Fruit fly (Drosophila melanogaster) whole organism, pupa: Measurements from ENCODE around the gene CG32473.
A peak's percentile ranks its signal among the peaks of the same experiment; 100 is the strongest.

Experiments used
- CG10348 ChIP-seq: fragments of 200-800 bp; sonication (Bioruptor generic); IDR thresholded peaks from 2 replicates; pipeline ENCODE4 v1.3.6; 2022; ENCODE audit warnings: missing biosample characterization, missing genetic modification characterization
- CG12605 ChIP-seq: fragments of 200-800 bp; sonication (Bioruptor generic); IDR thresholded peaks from 2 replicates; pipeline ENCODE4 v1.3.6; 2022; ENCODE audit warnings: missing biosample characterization, missing genetic modification characterization
- CG13204 ChIP-seq: fragments of 200-800 bp; sonication (Bioruptor generic); optimal IDR thresholded peaks from 2 replicates; lab custom pipeline; 2018; ENCODE audit warnings: missing biosample characterization, mild to moderate bottlenecking, missing genetic modification characterization, moderate library complexity
- CG14655 ChIP-seq: fragments of 200-800 bp; sonication (Bioruptor generic); optimal IDR thresholded peaks from 3 replicates; lab custom pipeline; 2017; ENCODE audit warnings: mild to moderate bottlenecking, missing biosample characterization, missing genetic modification reagents, missing genetic modification characterization
- CG15710 ChIP-seq: fragments of 200-800 bp; sonication (Bioruptor generic); optimal IDR thresholded peaks from 2 replicates; lab custom pipeline; 2018; ENCODE audit warnings: missing biosample characterization, mild to moderate bottlenecking, missing genetic modification characterization, moderate library complexity
- CG17806 ChIP-seq: fragments of 200-800 bp; sonication (Bioruptor generic); optimal IDR thresholded peaks from 2 replicates; lab custom pipeline; 2018; ENCODE audit warnings: missing biosample characterization, mild to moderate bottlenecking, missing genetic modification characterization, moderate library complexity
- CG32121 ChIP-seq: fragments of 200-800 bp; sonication (Bioruptor generic); IDR thresholded peaks from 2 replicates; pipeline ENCODE4 v1.3.6; 2022; ENCODE audit warnings: missing biosample characterization, missing genetic modification characterization
- CG34367 ChIP-seq: fragments of 200-800 bp; sonication (Bioruptor generic); optimal IDR thresholded peaks from 2 replicates; lab custom pipeline; 2018; ENCODE audit warnings: missing biosample characterization, mild to moderate bottlenecking, missing genetic modification characterization
- CG4496 ChIP-seq: fragments of 200-800 bp; sonication (Bioruptor generic); IDR thresholded peaks from 3 replicates; pipeline ENCODE4 v1.3.6; 2022; ENCODE audit warnings: missing biosample characterization, missing genetic modification characterization
- CG8159 ChIP-seq: fragments of 200-800 bp; sonication (Bioruptor generic); optimal IDR thresholded peaks from 3 replicates; lab custom pipeline; 2018; ENCODE audit warnings: missing biosample characterization, mild to moderate bottlenecking, missing genetic modification characterization, moderate library complexity
- CG8301 ChIP-seq: fragments of 200-800 bp; sonication (Bioruptor generic); optimal IDR thresholded peaks from 2 replicates; lab custom pipeline; 2018; ENCODE audit warnings: missing biosample characterization, mild to moderate bottlenecking, missing genetic modification characterization
- CG9948 ChIP-seq: fragments of 200-800 bp; sonication (Bioruptor generic); optimal IDR thresholded peaks from 2 replicates; lab custom pipeline; 2018; ENCODE audit warnings: missing biosample characterization, mild to moderate bottlenecking, missing genetic modification characterization, moderate library complexity
- D1 ChIP-seq: fragments of 200-800 bp; sonication (Bioruptor generic); optimal IDR thresholded peaks from 2 replicates; lab custom pipeline; 2018; ENCODE audit warnings: missing biosample characterization, mild to moderate bottlenecking, missing genetic modification characterization, moderate library complexity
- EcR ChIP-seq: fragments of 200-800 bp; sonication (Bioruptor generic); optimal IDR thresholded peaks from 3 replicates; lab custom pipeline; 2019; ENCODE audit warnings: missing biosample characterization, missing genetic modification characterization, mild to moderate bottlenecking, moderate library complexity, missing genetic modification reagents
- Ets98B ChIP-seq: fragments of 200-800 bp; sonication (Bioruptor generic); IDR thresholded peaks from 2 replicates; pipeline ENCODE4 v1.3.6; 2022; ENCODE audit warnings: missing biosample characterization, missing genetic modification characterization
- Pif1A ChIP-seq: fragments of 200-800 bp; sonication (Bioruptor generic); optimal IDR thresholded peaks from 3 replicates; lab custom pipeline; 2016; ENCODE audit warnings: missing biosample characterization, missing genetic modification characterization
- Pif1B ChIP-seq: fragments of 200-800 bp; sonication (Bioruptor generic); optimal IDR thresholded peaks from 3 replicates; lab custom pipeline; 2016; ENCODE audit warnings: missing biosample characterization, missing genetic modification characterization
- Snoo ChIP-seq: fragments of 200-800 bp; sonication (Bioruptor generic); optimal IDR thresholded peaks from 3 replicates; lab custom pipeline; 2017; ENCODE audit warnings: missing biosample characterization, mild to moderate bottlenecking, missing genetic modification characterization, inconsistent platforms
- fd96Ca ChIP-seq: fragments of 200-800 bp; sonication (Bioruptor generic); IDR thresholded peaks from 3 replicates; pipeline ENCODE4 v1.3.6; 2022; ENCODE audit warnings: missing biosample characterization, missing genetic modification characterization
- gl ChIP-seq: fragments of 200-800 bp; sonication (Bioruptor generic); optimal IDR thresholded peaks from 2 replicates; lab custom pipeline; 2018; ENCODE audit warnings: missing biosample characterization, mild to moderate bottlenecking, missing genetic modification characterization
- rn ChIP-seq: fragments of 200-800 bp; sonication (Bioruptor generic); IDR thresholded peaks from 2 replicates; pipeline ENCODE4 v1.3.6; 2022; ENCODE audit warnings: missing biosample characterization, missing genetic modification characterization

CG32473 gene

DNA sequence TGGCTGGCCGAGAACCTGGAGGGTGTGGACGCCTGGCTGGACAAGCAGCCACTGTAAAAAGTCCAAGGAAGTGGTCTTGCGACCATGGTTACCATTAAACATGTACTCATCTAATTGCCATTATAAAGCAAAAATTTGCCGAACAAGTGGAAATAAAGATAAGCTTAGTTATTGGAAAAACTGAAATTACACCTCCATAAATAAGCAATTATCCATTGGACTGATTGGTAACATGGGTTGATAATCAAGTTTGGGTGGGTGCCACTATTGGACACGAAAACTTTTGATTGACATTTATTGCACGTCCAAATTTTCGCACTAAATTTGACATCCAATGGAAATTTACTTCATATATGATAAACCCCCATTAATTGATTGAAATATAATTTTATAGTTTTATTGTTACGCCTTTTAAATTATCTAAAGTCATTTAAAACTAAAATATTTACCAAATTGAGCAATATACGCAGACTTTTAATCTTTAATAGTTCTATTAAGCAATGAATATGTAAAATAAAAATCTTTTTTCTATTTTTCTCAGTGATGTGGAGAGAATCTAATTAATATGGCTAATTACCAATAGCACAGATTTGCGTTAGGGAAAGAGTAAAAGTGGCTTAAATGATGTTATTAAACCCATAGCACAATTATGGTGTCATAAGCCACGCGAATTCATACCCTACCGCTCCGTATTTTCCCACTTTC lies 4.2 kb upstream of the CG32473 start, which contains the start of gene CG8774:
TSS of gene CG8774 (plus strand) at position 655 of the 705 bp plus-strand sequence.
- no peak for TF ChIP-seq rn (GFP tag; lab: Robert Waterston, UW)
- no peak for TF ChIP-seq CG8301 (tag; lab: Kevin White, UChicago)
- TF ChIP-seq Pif1A (GFP tag; lab: Kevin White, UChicago), result no peak
- TF ChIP-seq CG8159 (tag; lab: Kevin White, UChicago), result no peak

DNA sequence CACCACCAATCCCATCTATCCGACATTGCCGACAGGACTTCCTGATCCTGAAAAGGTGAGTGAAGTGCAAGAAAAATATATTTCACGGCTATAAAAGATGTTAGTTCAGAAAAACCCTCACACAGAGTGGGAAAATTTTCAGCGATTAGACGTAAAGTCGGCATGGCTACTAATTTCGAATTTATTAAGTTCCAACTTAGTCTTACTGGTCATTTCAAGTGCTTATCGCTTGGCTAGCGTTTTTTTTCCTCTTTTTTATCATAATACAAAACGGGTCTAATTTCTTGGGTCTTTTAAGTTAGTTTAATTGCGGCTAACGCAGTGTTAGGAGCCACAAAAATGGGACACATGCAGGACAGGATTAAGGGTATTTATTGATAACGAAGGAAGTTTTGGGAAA lies 678 bp downstream of the CG32473 start, which contains the start of gene CG43208:
TSS of gene CG43208 (plus strand) at position 301 of the 400 bp plus-strand sequence.
- TF ChIP-seq rn (GFP tag; lab: Robert Waterston, UW), result no peak

DNA sequence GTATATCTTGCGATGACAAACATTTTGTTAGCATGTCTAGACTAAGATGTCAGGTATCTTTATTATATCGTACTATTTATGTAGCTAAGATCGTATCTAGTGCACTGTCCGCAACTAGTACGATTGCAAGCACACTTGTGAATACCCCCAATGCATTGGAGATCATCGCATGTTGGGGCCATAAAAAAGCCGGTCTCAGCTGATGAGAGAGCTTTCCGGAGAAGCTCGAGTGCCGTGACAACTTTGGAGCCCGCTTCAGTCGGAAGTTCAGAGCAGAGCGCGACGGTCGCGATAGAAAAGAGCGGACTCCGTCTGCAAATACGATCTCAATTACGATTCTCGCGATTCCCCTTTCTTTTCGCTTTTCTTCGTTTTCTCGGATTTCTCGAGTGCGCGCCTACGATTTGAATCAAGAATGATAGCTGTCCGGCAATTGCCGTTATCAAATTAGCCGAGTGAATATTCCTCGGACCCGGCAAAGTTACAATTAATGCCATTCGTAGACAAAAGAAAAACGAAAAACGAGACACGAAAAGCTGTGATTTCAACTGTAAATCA lies 2.1 kb downstream of the CG32473 start:
- TF ChIP-seq CG12605 (GFP tag; lab: Robert Waterston, UW) (no peak), rn (GFP tag; lab: Robert Waterston, UW) (no peak), Pif1B (GFP tag; lab: Kevin White, UChicago) (no peak), CG8159 (tag; lab: Kevin White, UChicago) (no peak), gl (tag; lab: Kevin White, UChicago) (no peak), EcR (GFP tag; lab: Kevin White, UChicago) (no peak), Snoo (tag; lab: Kevin White, UChicago) (no peak), CG4496 (GFP tag; lab: Robert Waterston, UW) (peak; percentile 83), D1 (tag; lab: Kevin White, UChicago) (no peak), CG13204 (no peak), CG14655 (GFP tag; lab: Kevin White, UChicago) (no peak), Pif1A (GFP tag; lab: Kevin White, UChicago) (no peak), fd96Ca (GFP tag; lab: Robert Waterston, UW) (peak; percentile 29; the same call in 1 of the 3 replicates), CG10348 (GFP tag; lab: Robert Waterston, UW) (no peak)

DNA sequence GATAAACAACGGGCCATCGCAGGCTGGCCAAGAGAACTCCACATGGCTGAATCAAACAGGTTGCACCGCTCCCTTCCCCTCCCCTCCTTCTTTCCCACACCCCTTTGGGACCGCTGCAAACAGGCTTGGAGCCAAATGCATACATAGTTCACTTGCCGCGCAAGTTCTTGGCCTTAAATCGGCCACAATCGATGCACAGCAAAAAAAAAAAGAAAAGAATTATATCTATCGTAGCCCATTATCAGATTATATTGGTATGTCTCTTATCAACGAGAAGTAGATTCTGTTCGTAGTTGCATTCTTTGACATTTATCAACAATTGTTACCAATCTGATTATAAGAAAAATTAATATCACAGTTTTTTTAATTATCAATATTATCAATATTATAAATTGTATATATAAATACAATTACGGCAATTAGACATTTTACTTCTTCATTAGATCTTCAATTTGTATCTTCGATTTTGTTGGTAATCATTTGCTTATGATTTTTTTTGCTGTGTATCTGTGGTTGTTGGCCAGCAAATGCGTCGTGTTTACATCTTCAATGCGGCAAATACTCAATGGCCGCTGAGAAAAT lies 3.0 kb downstream of the CG32473 start:
- no peak for TF ChIP-seq CG10348 (GFP tag; lab: Robert Waterston, UW)
- TF ChIP-seq Pif1A (GFP tag; lab: Kevin White, UChicago), result peak; percentile 62
- peak; percentile 90 for TF ChIP-seq CG9948 (tag; lab: Kevin White, UChicago)
- peak; percentile 84 for TF ChIP-seq Snoo (tag; lab: Kevin White, UChicago)
- TF ChIP-seq CG17806 (tag; lab: Kevin White, UChicago), result peak; percentile 82
- TF ChIP-seq D1 (tag; lab: Kevin White, UChicago), result peak; percentile 73
- peak; percentile 65 for TF ChIP-seq CG12605 (GFP tag; lab: Robert Waterston, UW)
- TF ChIP-seq CG8159 (tag; lab: Kevin White, UChicago), result peak; percentile 91
- TF ChIP-seq rn (GFP tag; lab: Robert Waterston, UW), result no peak
- TF ChIP-seq Pif1B (GFP tag; lab: Kevin White, UChicago), result peak; percentile 68
- peak; percentile 51; the same call in 1 of the 3 replicates for TF ChIP-seq CG4496 (GFP tag; lab: Robert Waterston, UW)
- peak; percentile 84 for TF ChIP-seq CG15710
- peak; percentile 55 for TF ChIP-seq EcR (GFP tag; lab: Kevin White, UChicago)
- TF ChIP-seq fd96Ca (GFP tag; lab: Robert Waterston, UW), result no peak; the same call in 1 of the 3 replicates
- peak; percentile 88 for TF ChIP-seq CG8301 (tag; lab: Kevin White, UChicago)
- peak; percentile 58 for TF ChIP-seq CG13204
- no peak for TF ChIP-seq CG32121 (GFP tag; lab: Robert Waterston, UW)
- peak; percentile 11 for TF ChIP-seq gl (tag; lab: Kevin White, UChicago)
- TF ChIP-seq Ets98B, result peak; percentile 45
- peak; percentile 96 for TF ChIP-seq CG14655 (GFP tag; lab: Kevin White, UChicago)
- peak; percentile 77 for TF ChIP-seq CG34367 (tag; lab: Kevin White, UChicago)

DNA sequence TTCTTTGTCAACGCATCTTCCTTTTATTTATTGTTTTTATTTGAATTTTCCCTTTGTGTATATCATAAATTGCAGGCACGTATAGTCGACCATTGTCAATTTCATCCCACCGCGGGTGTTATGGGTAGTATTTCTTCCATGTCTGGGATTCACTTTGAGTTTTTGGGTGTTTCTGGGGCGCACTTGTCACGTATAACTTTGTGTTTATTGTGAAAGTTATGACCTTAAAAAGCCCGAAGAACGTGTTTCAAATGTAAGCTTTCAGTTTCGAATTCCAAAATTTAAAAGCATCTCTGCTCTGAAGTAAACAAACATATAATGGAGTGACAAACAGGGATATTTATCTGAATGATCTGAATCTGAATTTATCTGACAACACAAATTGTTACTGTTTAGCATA lies 4.1 kb downstream of the CG32473 start:
- TF ChIP-seq CG14655 (GFP tag; lab: Kevin White, UChicago) (no peak), fd96Ca (GFP tag; lab: Robert Waterston, UW) (no peak), CG10348 (GFP tag; lab: Robert Waterston, UW) (no peak), CG12605 (GFP tag; lab: Robert Waterston, UW) (no peak), EcR (GFP tag; lab: Kevin White, UChicago) (no peak), Snoo (tag; lab: Kevin White, UChicago) (no peak), Ets98B (no peak), CG8159 (tag; lab: Kevin White, UChicago) (no peak), CG9948 (tag; lab: Kevin White, UChicago) (no peak)
- TF ChIP-seq, all 21 proteins: peak for 0
